Fruit fly (Drosophila melanogaster): Measurements from ENCODE around the gene CG14285.

dm6 chr3R:19059285-19059684, 34.4 kb downstream of the CG14285 start:
- TF ChIP-seq OdsH (GFP tag; optimal IDR thresholded peaks at IDR 0.05) (no peak), Rel (GFP tag; optimal IDR thresholded peaks at IDR 0.05) (no peak), Rel (tag; optimal IDR thresholded peaks at IDR 0.05) (no peak), h (GFP tag; optimal IDR thresholded peaks at IDR 0.05) (no peak), ey (GFP tag; optimal IDR thresholded peaks at IDR 0.05) (no peak), tai (GFP tag; optimal IDR thresholded peaks at IDR 0.05) (no peak), HLH106 (tag; optimal IDR thresholded peaks at IDR 0.05) (no peak), sage (GFP tag; optimal IDR thresholded peaks at IDR 0.05) (no peak), sv (GFP tag; optimal IDR thresholded peaks at IDR 0.05) (no peak), CrebA (GFP tag; optimal IDR thresholded peaks at IDR 0.05; ENCODE audit: borderline replicate concordance) (no peak), Dfd (GFP tag; optimal IDR thresholded peaks at IDR 0.05) (no peak), pan (optimal IDR thresholded peaks at IDR 0.05) (no peak), br (GFP tag; optimal IDR thresholded peaks at IDR 0.05) (no peak)

Data from whole organism, wandering third instar larva.